Worm (Caenorhabditis elegans) whole organism, late embryonic: ENCODE measurements around the gene T24C4.3.

Experiments used
- F13H6.1 ChIP-seq: sonication (generic microtip); optimal IDR thresholded peaks from 2 replicates; lab custom pipeline; 2016; ENCODE audit warnings: missing genetic modification characterization, missing compliant biosample characterization
- T23F11.4 ChIP-seq: fragments of 200-800 bp; sonication (Bioruptor generic); optimal IDR thresholded peaks from 2 replicates; lab custom pipeline; 2018; ENCODE audit warnings: mild to moderate bottlenecking, missing genetic modification characterization, missing compliant biosample characterization
- fkh-6 ChIP-seq: sonication (generic microtip); optimal IDR thresholded peaks from 2 replicates; lab custom pipeline; 2016; ENCODE audit warnings: missing genetic modification characterization, missing compliant biosample characterization
- tbx-7 ChIP-seq: sonication (generic microtip); optimal IDR thresholded peaks from 2 replicates; lab custom pipeline; 2016; ENCODE audit warnings: missing genotype, missing genetic modification characterization, missing compliant biosample characterization
- unc-86 ChIP-seq: sonication (generic microtip); optimal IDR thresholded peaks from 2 replicates; lab custom pipeline; 2016; ENCODE audit warnings: missing genetic modification characterization, missing compliant biosample characterization

ce11 chrIII:835208-835607 is 37.1 kb downstream of the T24C4.3 start:
- no peak for TF ChIP-seq unc-86
- TF ChIP-seq tbx-7 (tag; lab: Kevin White, UChicago), result no peak
- TF ChIP-seq fkh-6, result no peak
- TF ChIP-seq F13H6.1 (tag; lab: Kevin White, UChicago), result no peak
- no peak for TF ChIP-seq T23F11.4 (GFP tag; lab: Kevin White, UChicago)
